Worm (Caenorhabditis elegans) whole organism, mixed stage, embryonic: ENCODE data around the gene cdr-6.

Source experiments
- M03D4.4 ChIP-seq: sonication (generic microtip); optimal IDR thresholded peaks from 2 replicates; lab custom pipeline; 2017; ENCODE audit warnings: mild to moderate bottlenecking, missing genetic modification characterization, missing compliant biosample characterization
- bed-3 ChIP-seq: fragments of 200-800 bp; sonication (Bioruptor generic); optimal IDR thresholded peaks from 3 replicates; lab custom pipeline; 2018; ENCODE audit warnings: mild to moderate bottlenecking, missing genetic modification characterization, moderate library complexity, missing compliant biosample characterization
- blmp-1 ChIP-seq: fragments of 150-350 bp; optimal IDR thresholded peaks from 2 replicates; lab custom pipeline; 2014; ENCODE audit warnings: missing biosample characterization, missing genetic modification characterization
- ceh-39 ChIP-seq: fragments of 150-350 bp; optimal IDR thresholded peaks from 2 replicates; lab custom pipeline; 2014; ENCODE audit warnings: missing biosample characterization, missing genetic modification characterization
- ceh-43 ChIP-seq: fragments of 200-800 bp; sonication (Bioruptor generic); optimal IDR thresholded peaks from 2 replicates; lab custom pipeline; 2018; ENCODE audit warnings: mild to moderate bottlenecking, missing genetic modification characterization, moderate library complexity, missing compliant biosample characterization
- ceh-83 ChIP-seq: fragments of 200-800 bp; sonication (Bioruptor generic); optimal IDR thresholded peaks from 2 replicates; lab custom pipeline; 2018; ENCODE audit warnings: mild to moderate bottlenecking, missing genetic modification characterization, missing compliant biosample characterization
- ces-1 ChIP-seq: fragments of 150-350 bp; optimal IDR thresholded peaks from 2 replicates; lab custom pipeline; 2014; ENCODE audit warnings: missing biosample characterization, missing genetic modification reagents, missing genetic modification characterization
- cnd-1 ChIP-seq: fragments of 200-800 bp; sonication (Bioruptor generic); optimal IDR thresholded peaks from 2 replicates; lab custom pipeline; 2018; ENCODE audit warnings: mild to moderate bottlenecking, missing genetic modification characterization, missing compliant biosample characterization
- elt-1 ChIP-seq: sonication (generic microtip); optimal IDR thresholded peaks from 2 replicates; lab custom pipeline; 2017; ENCODE audit warnings: missing genetic modification characterization, mild to moderate bottlenecking, missing compliant biosample characterization, antibody characterized with exemption, moderate library complexity, borderline replicate concordance; ENCODE audit not compliant: insufficient read depth
- flh-1 ChIP-seq: fragments of 200-800 bp; sonication (Bioruptor generic); optimal IDR thresholded peaks from 2 replicates; lab custom pipeline; 2018; ENCODE audit warnings: mild to moderate bottlenecking, missing genetic modification characterization, moderate library complexity, missing compliant biosample characterization
- ham-2 ChIP-seq: fragments of 200-800 bp; sonication (Bioruptor generic); optimal IDR thresholded peaks from 2 replicates; lab custom pipeline; 2018; ENCODE audit warnings: mild to moderate bottlenecking, missing genetic modification characterization, missing compliant biosample characterization
- hlh-1 ChIP-seq: fragments of 150-350 bp; optimal IDR thresholded peaks from 2 replicates; lab custom pipeline; 2014; ENCODE audit warnings: missing biosample characterization, missing genetic modification reagents, missing genetic modification characterization
- lin-13 ChIP-seq: fragments of 150-350 bp; optimal IDR thresholded peaks from 2 replicates; lab custom pipeline; 2014; ENCODE audit warnings: missing biosample characterization, missing genetic modification characterization
- lin-32 ChIP-seq: fragments of 200-800 bp; sonication (Bioruptor generic); optimal IDR thresholded peaks from 2 replicates; lab custom pipeline; 2018; ENCODE audit warnings: mild to moderate bottlenecking, missing genetic modification characterization, missing compliant biosample characterization
- lsy-2 ChIP-seq: fragments of 150-350 bp; optimal IDR thresholded peaks from 2 replicates; lab custom pipeline; 2014; ENCODE audit warnings: missing biosample characterization, missing genetic modification characterization
- mab-5 ChIP-seq: fragments of 150-350 bp; optimal IDR thresholded peaks from 2 replicates; lab custom pipeline; 2014; ENCODE audit warnings: missing biosample characterization, missing genetic modification characterization
- mep-1 ChIP-seq: fragments of 150-350 bp; optimal IDR thresholded peaks from 2 replicates; lab custom pipeline; 2017; ENCODE audit warnings: missing biosample characterization, missing genetic modification reagents, missing genetic modification characterization, inconsistent platforms
- nhr-12 ChIP-seq: fragments of 150-350 bp; optimal IDR thresholded peaks from 2 replicates; lab custom pipeline; 2014; ENCODE audit warnings: missing biosample characterization, missing genetic modification characterization
- nhr-2 ChIP-seq: fragments of 150-350 bp; optimal IDR thresholded peaks from 2 replicates; lab custom pipeline; 2014; ENCODE audit warnings: missing biosample characterization, missing genetic modification characterization
- nhr-237 ChIP-seq: fragments of 150-350 bp; optimal IDR thresholded peaks from 2 replicates; lab custom pipeline; 2014; ENCODE audit warnings: missing biosample characterization, missing genetic modification characterization
- nhr-28 ChIP-seq: fragments of 150-350 bp; optimal IDR thresholded peaks from 2 replicates; lab custom pipeline; 2014; ENCODE audit warnings: missing biosample characterization, missing genetic modification characterization
- nhr-76 ChIP-seq: sonication (generic microtip); optimal IDR thresholded peaks from 2 replicates; lab custom pipeline; 2017; ENCODE audit warnings: missing biosample characterization, missing genetic modification characterization
- pha-4 ChIP-seq: fragments of 150-350 bp; optimal IDR thresholded peaks from 2 replicates; lab custom pipeline; 2018; ENCODE audit warnings: missing biosample characterization, missing genetic modification reagents, missing genetic modification characterization
- sem-2 ChIP-seq: fragments of 200-800 bp; sonication (Bioruptor generic); optimal IDR thresholded peaks from 2 replicates; lab custom pipeline; 2018; ENCODE audit warnings: mild to moderate bottlenecking, missing genetic modification characterization, missing compliant biosample characterization
- snpc-4 ChIP-seq: fragments of 150-350 bp; optimal IDR thresholded peaks from 2 replicates; lab custom pipeline; 2014; ENCODE audit warnings: missing biosample characterization, missing genetic modification characterization
- sptf-1 ChIP-seq: sonication (generic microtip); optimal IDR thresholded peaks from 2 replicates; lab custom pipeline; 2017; ENCODE audit warnings: mild to moderate bottlenecking, missing genetic modification characterization, moderate library complexity, missing compliant biosample characterization
- tbx-8 ChIP-seq: fragments of 200-800 bp; sonication (Bioruptor generic); optimal IDR thresholded peaks from 2 replicates; lab custom pipeline; 2018; ENCODE audit warnings: mild to moderate bottlenecking, missing genetic modification characterization, moderate library complexity, missing compliant biosample characterization
- unc-120 ChIP-seq: sonication (generic microtip); optimal IDR thresholded peaks from 2 replicates; lab custom pipeline; 2017; ENCODE audit warnings: missing genetic modification characterization, missing compliant biosample characterization; ENCODE audit not compliant: poor library complexity, severe bottlenecking
- unc-39 ChIP-seq: fragments of 150-350 bp; optimal IDR thresholded peaks from 2 replicates; lab custom pipeline; 2014; ENCODE audit warnings: missing biosample characterization, missing genetic modification characterization
- unc-62 ChIP-seq: fragments of 150-350 bp; optimal IDR thresholded peaks from 2 replicates; lab custom pipeline; 2014; ENCODE audit warnings: missing biosample characterization, missing genetic modification reagents, missing genetic modification characterization
- zip-8 ChIP-seq: fragments of 150-350 bp; optimal IDR thresholded peaks from 2 replicates; lab custom pipeline; 2014; ENCODE audit warnings: missing biosample characterization, missing genetic modification characterization

cdr-6 gene

DNA sequence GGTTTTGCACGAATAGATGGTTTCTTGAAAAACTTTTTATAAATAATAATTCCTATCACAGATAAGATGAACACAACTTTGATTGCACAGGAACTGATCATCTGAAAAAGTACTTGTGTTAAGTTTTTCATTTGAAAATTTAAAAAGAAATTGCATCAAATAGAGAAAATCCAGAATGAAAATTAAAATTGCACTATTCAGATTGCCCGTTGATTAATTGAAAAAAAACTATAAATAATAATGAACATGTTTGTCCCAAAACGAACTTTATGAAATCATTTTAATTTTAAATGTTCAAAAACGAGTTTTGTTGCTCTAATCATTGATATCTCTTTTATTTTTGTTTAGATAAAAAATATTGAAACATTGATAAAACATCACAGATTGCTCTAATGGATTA, 3.8 kb upstream of the cdr-6 start, which contains the start of gene cdr-3:
Gene cdr-3, minus strand, starts transcription at position 101 of the 400 bp plus-strand sequence.
- TF ChIP-seq ceh-39 (tag; lab: Kevin White, UChicago) (no peak), mab-5 (tag; lab: Kevin White, UChicago) (no peak), cnd-1 (tag; lab: Kevin White, UChicago) (no peak), mep-1 (tag; lab: Kevin White, UChicago) (no peak), nhr-237 (no peak), unc-120 (tag; lab: Kevin White, UChicago) (no peak), nhr-12 (tag; lab: Kevin White, UChicago) (no peak), M03D4.4 (tag; lab: Kevin White, UChicago) (no peak), ceh-83 (GFP tag; lab: Kevin White, UChicago) (no peak), flh-1 (GFP tag; lab: Kevin White, UChicago) (no peak), lsy-2 (tag; lab: Kevin White, UChicago) (no peak)

DNA sequence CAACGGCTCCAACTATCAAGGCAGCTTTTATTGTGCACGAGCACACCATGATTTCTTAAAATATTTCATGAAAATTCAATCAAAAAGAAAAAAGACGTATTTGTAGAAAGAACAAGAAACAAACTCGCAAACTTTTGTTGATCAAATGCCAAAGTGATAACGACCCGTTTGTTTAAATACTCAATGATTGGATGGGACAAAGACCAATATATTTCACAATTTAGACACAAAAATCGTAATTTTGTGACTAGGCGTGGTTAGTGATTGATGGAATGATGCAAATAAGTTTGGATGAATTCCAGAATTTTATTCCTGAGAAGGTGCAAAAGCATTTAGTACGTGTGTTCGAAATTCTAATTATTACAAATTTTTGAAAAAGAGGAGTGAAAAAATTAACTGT, 2.2 kb upstream of the cdr-6 start, which contains the start of gene cdr-2:
Gene cdr-2, minus strand, starts transcription at position 54 of the 400 bp plus-strand sequence.
- TF ChIP-seq unc-62 (GFP tag; lab: Kevin White, UChicago): no peak
- no peak for TF ChIP-seq nhr-76 (tag; lab: Kevin White, UChicago)
- TF ChIP-seq hlh-1 (tag; lab: Kevin White, UChicago): no peak
- TF ChIP-seq lin-32: no peak
- TF ChIP-seq flh-1 (GFP tag; lab: Kevin White, UChicago): no peak

ce11 chrV:12414362-12414761, 861 bp upstream of the cdr-6 start:
- TF ChIP-seq unc-39 (tag; lab: Kevin White, UChicago) (no peak), M03D4.4 (tag; lab: Kevin White, UChicago) (no peak), pha-4 (no peak), nhr-76 (tag; lab: Kevin White, UChicago) (no peak), blmp-1 (tag; lab: Kevin White, UChicago) (no peak), ceh-39 (tag; lab: Kevin White, UChicago) (no peak), nhr-2 (tag; lab: Kevin White, UChicago) (no peak), ces-1 (GFP tag; lab: Kevin White, UChicago) (no peak), hlh-1 (tag; lab: Kevin White, UChicago) (no peak), bed-3 (GFP tag; lab: Kevin White, UChicago) (no peak), flh-1 (GFP tag; lab: Kevin White, UChicago) (no peak)

DNA sequence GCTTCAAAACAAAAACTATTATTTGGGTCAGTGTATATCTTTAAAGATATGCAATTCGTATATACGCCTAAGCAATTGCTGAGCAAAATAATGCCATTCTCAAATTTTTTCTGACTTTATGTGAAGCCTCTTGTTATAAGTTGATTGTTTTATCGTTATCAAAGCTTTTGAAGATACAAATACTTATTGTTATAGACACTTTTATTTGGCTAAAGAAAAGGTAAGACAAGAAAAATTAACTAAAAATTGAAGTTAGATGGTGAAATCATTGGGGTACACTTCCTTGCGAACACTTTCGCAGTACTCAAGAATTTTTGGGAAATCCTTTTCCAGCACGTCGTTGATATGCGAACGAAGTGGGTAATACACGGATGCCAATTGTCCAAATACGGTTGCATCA, 1.2 kb downstream of the cdr-6 start:
- no peak for TF ChIP-seq ceh-43 (GFP tag; lab: Kevin White, UChicago)
- TF ChIP-seq unc-39 (tag; lab: Kevin White, UChicago): no peak
- no peak for TF ChIP-seq flh-1 (GFP tag; lab: Kevin White, UChicago)
- TF ChIP-seq unc-62 (GFP tag; lab: Kevin White, UChicago): no peak
- TF ChIP-seq zip-8: no peak
- TF ChIP-seq lin-32: no peak
- no peak for TF ChIP-seq lin-13 (tag; lab: Kevin White, UChicago)
- TF ChIP-seq snpc-4 (tag; lab: Kevin White, UChicago): no peak
- no peak for TF ChIP-seq ces-1 (GFP tag; lab: Kevin White, UChicago)
- no peak for TF ChIP-seq unc-120 (tag; lab: Kevin White, UChicago)
- no peak for TF ChIP-seq pha-4
- TF ChIP-seq nhr-2 (tag; lab: Kevin White, UChicago): no peak
- TF ChIP-seq nhr-28 (tag; lab: Kevin White, UChicago): no peak
- no peak for TF ChIP-seq nhr-237
- no peak for TF ChIP-seq blmp-1 (tag; lab: Kevin White, UChicago)
- TF ChIP-seq elt-1 (tag; lab: Kevin White, UChicago): no peak
- no peak for TF ChIP-seq sptf-1 (tag; lab: Kevin White, UChicago)
- TF ChIP-seq, all 35 proteins: peak for 0

DNA sequence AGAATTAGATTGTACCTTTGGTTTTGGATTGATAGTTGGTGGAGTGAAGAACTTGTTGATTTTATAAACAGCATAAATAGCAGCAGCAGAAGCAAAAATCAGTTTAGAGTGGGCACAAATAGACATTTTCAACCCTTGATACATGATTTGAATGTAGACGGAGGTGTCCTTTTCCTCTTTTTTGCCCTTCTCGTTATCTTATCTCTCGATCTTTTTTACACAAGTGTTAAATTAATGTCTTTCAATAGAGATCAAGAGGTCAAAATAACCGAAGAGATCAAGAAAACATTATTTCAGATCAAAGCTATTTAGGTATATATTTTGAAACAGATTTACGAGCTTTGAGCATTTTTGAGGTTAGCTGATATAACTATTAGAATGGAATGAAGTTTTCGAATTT, 1.6 kb downstream of the cdr-6 start, which contains the start of gene cdr-7:
Gene cdr-7, minus strand, starts transcription at position 205 of the 400 bp plus-strand sequence.
- no peak for TF ChIP-seq sem-2 (GFP tag; lab: Kevin White, UChicago)
- TF ChIP-seq nhr-237: no peak
- TF ChIP-seq nhr-76 (tag; lab: Kevin White, UChicago): no peak
- TF ChIP-seq ham-2 (GFP tag; lab: Kevin White, UChicago): no peak
- TF ChIP-seq flh-1 (GFP tag; lab: Kevin White, UChicago): no peak
- TF ChIP-seq elt-1 (tag; lab: Kevin White, UChicago): peak; percentile 12
- no peak for TF ChIP-seq tbx-8 (GFP tag; lab: Kevin White, UChicago)
- TF ChIP-seq cnd-1 (tag; lab: Kevin White, UChicago): no peak
